Fruit fly (Drosophila melanogaster) whole organism, adult: ENCODE results near the gene CG9287.

Source experiments
- CG11617 ChIP-seq: fragments of 200-800 bp; sonication (Bioruptor generic); optimal IDR thresholded peaks from 2 replicates; lab custom pipeline; 2017; ENCODE audit warnings: mild to moderate bottlenecking, missing biosample characterization, missing genetic modification reagents, missing genetic modification characterization
- CG12768 ChIP-seq: fragments of 200-800 bp; sonication (Bioruptor generic); optimal IDR thresholded peaks from 2 replicates; lab custom pipeline; 2017; ENCODE audit warnings: missing biosample characterization, missing genetic modification characterization, mild to moderate bottlenecking, moderate library complexity, missing genetic modification reagents
- CG14711 ChIP-seq: fragments of 200-800 bp; sonication (Bioruptor generic); optimal IDR thresholded peaks from 2 replicates; lab custom pipeline; 2018; ENCODE audit warnings: missing biosample characterization, mild to moderate bottlenecking, missing genetic modification characterization, moderate library complexity
- CG1620 ChIP-seq: fragments of 200-800 bp; sonication (Bioruptor generic); optimal IDR thresholded peaks from 2 replicates; lab custom pipeline; 2016; ENCODE audit warnings: missing biosample characterization, missing genetic modification characterization
- CG33017 ChIP-seq: fragments of 200-800 bp; sonication (Bioruptor generic); optimal IDR thresholded peaks from 2 replicates; lab custom pipeline; 2018; ENCODE audit warnings: missing biosample characterization, mild to moderate bottlenecking, missing genetic modification characterization, moderate library complexity
- CG5204 ChIP-seq: fragments of 200-800 bp; sonication (Bioruptor generic); optimal IDR thresholded peaks from 2 replicates; lab custom pipeline; 2016; ENCODE audit warnings: missing biosample characterization, missing genetic modification characterization
- CG7045 ChIP-seq: fragments of 200-800 bp; sonication (Bioruptor generic); optimal IDR thresholded peaks from 2 replicates; lab custom pipeline; 2017; ENCODE audit warnings: missing biosample characterization, mild to moderate bottlenecking, missing genetic modification characterization
- CG7101 ChIP-seq: fragments of 200-800 bp; sonication (Bioruptor generic); optimal IDR thresholded peaks from 2 replicates; lab custom pipeline; 2018; ENCODE audit warnings: missing biosample characterization, mild to moderate bottlenecking, missing genetic modification characterization, moderate library complexity
- Clk ChIP-seq: fragments of 200-800 bp; sonication (Bioruptor generic); optimal IDR thresholded peaks from 2 replicates; lab custom pipeline; 2017; ENCODE audit warnings: missing biosample characterization, missing genetic modification characterization
- Crg-1 ChIP-seq: fragments of 200-800 bp; sonication (Bioruptor generic); optimal IDR thresholded peaks from 2 replicates; lab custom pipeline; 2016; ENCODE audit warnings: missing biosample characterization, missing genetic modification characterization
- Hr96 ChIP-seq: fragments of 200-800 bp; sonication (Bioruptor generic); optimal IDR thresholded peaks from 2 replicates; lab custom pipeline; 2016; ENCODE audit warnings: missing biosample characterization, missing genetic modification characterization
- Mnt ChIP-seq: fragments of 200-800 bp; sonication (Bioruptor generic); optimal IDR thresholded peaks from 2 replicates; lab custom pipeline; 2016; ENCODE audit warnings: missing biosample characterization, mild to moderate bottlenecking, missing genetic modification characterization
- bab1 ChIP-seq: fragments of 200-800 bp; sonication (Bioruptor generic); optimal IDR thresholded peaks from 3 replicates; lab custom pipeline; 2019; ENCODE audit warnings: missing biosample characterization, mild to moderate bottlenecking, missing genetic modification characterization, moderate library complexity
- cic ChIP-seq: fragments of 200-800 bp; sonication (Bioruptor generic); optimal IDR thresholded peaks from 2 replicates; lab custom pipeline; 2017; ENCODE audit warnings: missing biosample characterization, mild to moderate bottlenecking, missing genetic modification characterization, moderate library complexity
- cnc ChIP-seq, 2 experiments: fragments of >200 bp; optimal IDR thresholded peaks; 2 replicates each; lab custom pipeline; 2017
- kay ChIP-seq: fragments of 200-800 bp; sonication (Bioruptor generic); peaks from one replicate; lab custom pipeline; 2016; ENCODE audit warnings: missing biosample characterization, missing genetic modification characterization, borderline replicate concordance
- ovo ChIP-seq: fragments of 200-800 bp; sonication (Bioruptor generic); optimal IDR thresholded peaks from 2 replicates; lab custom pipeline; 2016; ENCODE audit warnings: missing biosample characterization, missing genetic modification characterization
- pad ChIP-seq: fragments of 200-800 bp; sonication (Bioruptor generic); optimal IDR thresholded peaks from 3 replicates; lab custom pipeline; 2017; ENCODE audit warnings: missing biosample characterization, missing genetic modification characterization, mild to moderate bottlenecking, moderate library complexity, missing genetic modification reagents
- tj ChIP-seq: fragments of 200-800 bp; sonication (Bioruptor generic); optimal IDR thresholded peaks from 3 replicates; lab custom pipeline; 2017; ENCODE audit warnings: missing biosample characterization, mild to moderate bottlenecking, missing genetic modification characterization, moderate library complexity
- toe ChIP-seq: fragments of 200-800 bp; sonication (Bioruptor generic); optimal IDR thresholded peaks from 2 replicates; lab custom pipeline; 2016; ENCODE audit warnings: missing biosample characterization, missing genetic modification characterization

Gene CG9287

dm6 chr2L:8679712-8680111, at the start of gene CG9287:
Gene CG9287 (minus strand): TSS chr2L:8679812.
- no peak for TF ChIP-seq Mnt (GFP tag; lab: Kevin White, UChicago)
- peak; percentile 28 for TF ChIP-seq kay (GFP tag; lab: Kevin White, UChicago)

dm6 chr2L:8721028-8721427, 41.4 kb upstream of the CG9287 start:
- TF ChIP-seq CG14711 (tag; lab: Kevin White, UChicago) = no peak
- no peak for TF ChIP-seq bab1 (GFP tag; lab: Kevin White, UChicago)
- no peak for TF ChIP-seq CG7045 (GFP tag; lab: Kevin White, UChicago)
- no peak for TF ChIP-seq CG5204 (GFP tag; lab: Kevin White, UChicago)
- no peak for TF ChIP-seq CG1620 (GFP tag; lab: Kevin White, UChicago)
- no peak for TF ChIP-seq Hr96 (GFP tag; lab: Kevin White, UChicago)
- TF ChIP-seq kay (GFP tag; lab: Kevin White, UChicago) = no peak

dm6 chr2L:8719757-8720156, 40.1 kb upstream of the CG9287 start:
- TF ChIP-seq cic (GFP tag; lab: Kevin White, UChicago) = peak; percentile 61
- TF ChIP-seq Crg-1 = no peak
- no peak for TF ChIP-seq CG5204 (GFP tag; lab: Kevin White, UChicago)
- TF ChIP-seq kay (GFP tag; lab: Kevin White, UChicago) = peak; percentile 30

- TF ChIP-seq CG5204 (GFP tag; lab: Kevin White, UChicago) = peak; percentile 87
- TF ChIP-seq ovo (GFP tag; lab: Kevin White, UChicago) = peak; percentile 13
- peak; percentile 94 for TF ChIP-seq CG7045 (GFP tag; lab: Kevin White, UChicago)
- peak; percentile 89 for TF ChIP-seq CG7101 (tag; lab: Kevin White, UChicago)
- TF ChIP-seq toe = peak; percentile 77
- TF ChIP-seq pad (GFP tag; lab: Kevin White, UChicago) = peak; percentile 73
- TF ChIP-seq Clk (GFP tag; lab: Kevin White, UChicago) = peak; percentile 67
- TF ChIP-seq CG11617 (GFP tag; lab: Kevin White, UChicago) = peak; percentile 96
- TF ChIP-seq CG1620 (GFP tag; lab: Kevin White, UChicago) = peak; percentile 61
- TF ChIP-seq bab1 (GFP tag; lab: Kevin White, UChicago) = peak; percentile 79
- peak; percentile 79 for TF ChIP-seq tj (GFP tag; lab: Kevin White, UChicago)
- peak; percentile 86 for TF ChIP-seq CG33017 (tag; lab: Kevin White, UChicago)
- peak; percentile 71 for TF ChIP-seq Mnt (GFP tag; lab: Kevin White, UChicago)
- TF ChIP-seq CG12768 (GFP tag; lab: Kevin White, UChicago) = peak; percentile 78
- TF ChIP-seq cnc (optimal IDR thresholded peaks at IDR 0.05; lab: Kevin White, UChicago) = no peak
- TF ChIP-seq Crg-1 = peak; percentile 49
- peak; percentile 48 for TF ChIP-seq Hr96 (GFP tag; lab: Kevin White, UChicago)
- peak; percentile 70 for TF ChIP-seq kay (GFP tag; lab: Kevin White, UChicago)
- peak; percentile 78 for TF ChIP-seq CG14711 (tag; lab: Kevin White, UChicago)
- peak; percentile 59 for TF ChIP-seq cic (GFP tag; lab: Kevin White, UChicago)
These were observed 38.2 kb upstream of the CG9287 start for dm6 chr2L:8717618-8718336.

dm6 chr2L:8716383-8716782, 36.8 kb upstream of the CG9287 start:
- TF ChIP-seq CG33017 (tag; lab: Kevin White, UChicago) (no peak), CG7101 (tag; lab: Kevin White, UChicago) (no peak), CG1620 (GFP tag; lab: Kevin White, UChicago) (no peak), cic (GFP tag; lab: Kevin White, UChicago) (no peak), bab1 (GFP tag; lab: Kevin White, UChicago) (no peak), CG5204 (GFP tag; lab: Kevin White, UChicago) (no peak), ovo (GFP tag; lab: Kevin White, UChicago) (no peak), CG12768 (GFP tag; lab: Kevin White, UChicago) (no peak), cnc (optimal IDR thresholded peaks at IDR 0.05; lab: Kevin White, UChicago) (no peak), tj (GFP tag; lab: Kevin White, UChicago) (no peak), CG11617 (GFP tag; lab: Kevin White, UChicago) (no peak), pad (GFP tag; lab: Kevin White, UChicago) (no peak), CG7045 (GFP tag; lab: Kevin White, UChicago) (no peak), CG14711 (tag; lab: Kevin White, UChicago) (no peak), kay (GFP tag; lab: Kevin White, UChicago) (no peak), Crg-1 (no peak), Hr96 (GFP tag; lab: Kevin White, UChicago) (no peak), Mnt (GFP tag; lab: Kevin White, UChicago) (no peak), Clk (GFP tag; lab: Kevin White, UChicago) (no peak), toe (no peak)

dm6 chr2L:8715454-8715853, 35.8 kb upstream of the CG9287 start:
- peak; percentile 25 for TF ChIP-seq kay (GFP tag; lab: Kevin White, UChicago)
- no peak for TF ChIP-seq CG7101 (tag; lab: Kevin White, UChicago)
